Worm (Caenorhabditis elegans): Measurements from ENCODE around the gene T06E8.8.
"Not testable (repeated sequence)": the region's sequence is repeated elsewhere in the genome, so short reads cannot be mapped to it uniquely, and the experiment has no call there.

Gene T06E8.8

ce11 chrV:10049192-10049816 is 5.8 kb downstream of the T06E8.8 start:
- TF ChIP-seq nhr-19 (GFP tag; conservative IDR thresholded peaks at IDR 0.05) (peak; percentile 42), isw-1 (GFP tag; IDR thresholded peaks at IDR 0.05) (peak; percentile 12; the same call in 1 of the 2 replicates), efl-1 (GFP tag; optimal IDR thresholded peaks at IDR 0.05 in 1 of 2) (peak in 1 of 2 experiments; percentile 78), grh-1 (GFP tag; IDR thresholded peaks at IDR 0.05) (peak; percentile 74)
- TF ChIP-seq efl-1 (optimal IDR thresholded peaks at IDR 0.05) = not testable (repeated sequence)

DNA sequence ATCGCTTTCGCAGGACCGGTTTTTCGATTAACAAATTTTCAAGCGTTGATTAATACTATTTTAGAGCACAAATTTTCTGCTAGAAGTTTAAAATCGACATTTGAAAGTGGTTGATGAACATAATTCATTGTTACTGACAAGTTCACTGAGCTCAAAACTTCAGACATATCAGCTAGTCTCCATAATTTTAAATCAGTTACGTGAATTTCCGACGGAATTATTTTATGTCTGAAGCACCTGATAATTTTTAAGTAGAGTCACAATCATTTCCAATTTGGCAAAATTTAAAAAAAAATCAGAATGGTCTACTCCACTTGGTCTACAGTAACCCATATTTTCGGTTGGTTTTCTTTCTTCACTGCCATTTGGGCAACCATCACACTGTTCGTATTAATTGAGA is 8.3 kb downstream of the T06E8.8 start, which contains the start of gene str-118:
TSS of gene str-118 (plus strand) at position 301 of the 400 bp plus-strand sequence.
- TF ChIP-seq tbx-2 (tag; optimal IDR thresholded peaks at IDR 0.05) (no peak), sptf-1 (tag; optimal IDR thresholded peaks at IDR 0.05) (no peak), lin-39 (tag; optimal IDR thresholded peaks at IDR 0.05) (no peak), irx-1 (tag; optimal IDR thresholded peaks at IDR 0.05) (no peak), nhr-12 (tag; optimal IDR thresholded peaks at IDR 0.05) (no peak), F16B12.6 (tag; optimal IDR thresholded peaks at IDR 0.05) (no peak), egl-27 (tag; optimal IDR thresholded peaks at IDR 0.05) (no peak), nhr-71 (tag; optimal IDR thresholded peaks at IDR 0.05) (no peak), elt-3 (tag; optimal IDR thresholded peaks at IDR 0.05) (no peak), sox-4 (tag; optimal IDR thresholded peaks at IDR 0.05) (no peak), ceh-8 (GFP tag; optimal IDR thresholded peaks at IDR 0.05) (no peak), unc-86 (tag; optimal IDR thresholded peaks at IDR 0.05) (no peak), nhr-76 (tag; optimal IDR thresholded peaks at IDR 0.05) (no peak), zag-1 (tag; optimal IDR thresholded peaks at IDR 0.05) (no peak), hpl-2 (GFP tag; optimal IDR thresholded peaks at IDR 0.05) (no peak), efl-1 (optimal IDR thresholded peaks at IDR 0.05) (no peak), efl-1 (GFP tag; optimal IDR thresholded peaks at IDR 0.05 in 1 of 2) (no peak), ets-5 (GFP tag; IDR thresholded peaks at IDR 0.05) (no peak), pag-3 (tag; optimal IDR thresholded peaks at IDR 0.05; ENCODE audit: borderline replicate concordance, insufficient read depth) (no peak), nhr-77 (tag; optimal IDR thresholded peaks at IDR 0.05) (no peak), mdl-1 (tag; optimal IDR thresholded peaks at IDR 0.05) (no peak)

ce11 chrV:10054872-10055271 is 11.3 kb downstream of the T06E8.8 start, which contains the start of gene yif-1:
Gene yif-1 (minus strand): TSS chrV:10054913.
- TF ChIP-seq grh-1 (GFP tag; IDR thresholded peaks at IDR 0.05) = no peak
- TF ChIP-seq egl-27 (tag; optimal IDR thresholded peaks at IDR 0.05) = no peak
- no peak for TF ChIP-seq fkh-10 (GFP tag; optimal IDR thresholded peaks at IDR 0.05)
- no peak for TF ChIP-seq tlp-1 (tag; optimal IDR thresholded peaks at IDR 0.05)
- TF ChIP-seq mdl-1 (tag; optimal IDR thresholded peaks at IDR 0.05) = no peak
- TF ChIP-seq nhr-47 (tag; optimal IDR thresholded peaks at IDR 0.05) = no peak
- no peak for TF ChIP-seq elt-3 (tag; optimal IDR thresholded peaks at IDR 0.05)
- no peak for TF ChIP-seq jun-1 (tag; optimal IDR thresholded peaks at IDR 0.05)
- TF ChIP-seq ztf-11 (tag; optimal IDR thresholded peaks at IDR 0.05) = no peak
- no peak for TF ChIP-seq lin-15B (tag; optimal IDR thresholded peaks at IDR 0.05)
- no peak for TF ChIP-seq hpl-2 (GFP tag; optimal IDR thresholded peaks at IDR 0.05)
- no peak for TF ChIP-seq aly-2 (tag; optimal IDR thresholded peaks at IDR 0.05)
- no peak for TF ChIP-seq sup-37 (GFP tag; optimal IDR thresholded peaks at IDR 0.05)
- TF ChIP-seq tbx-2 (tag; optimal IDR thresholded peaks at IDR 0.05) = no peak
- TF ChIP-seq unc-62 (GFP tag; optimal IDR thresholded peaks at IDR 0.05) = no peak
- peak; percentile 11 for TF ChIP-seq skn-1 (tag; optimal IDR thresholded peaks at IDR 0.05)
- TF ChIP-seq vab-15 (tag; optimal IDR thresholded peaks at IDR 0.05) = no peak
- TF ChIP-seq lin-13 (GFP tag; optimal IDR thresholded peaks at IDR 0.05) = no peak
- TF ChIP-seq ceh-82 (tag; optimal IDR thresholded peaks at IDR 0.05) = no peak
- TF ChIP-seq nhr-11 (tag; optimal IDR thresholded peaks at IDR 0.05) = no peak
- TF ChIP-seq dpl-1 (GFP tag; optimal IDR thresholded peaks at IDR 0.05) = peak in 2 of 3 experiments; percentile 30 to 54
- TF ChIP-seq lin-14 (GFP tag; optimal IDR thresholded peaks at IDR 0.05) = peak; percentile 15
- no peak for TF ChIP-seq mab-9 (GFP tag; IDR thresholded peaks at IDR 0.05)
- no peak for TF ChIP-seq aha-1 (tag; optimal IDR thresholded peaks at IDR 0.05)
- no peak for TF ChIP-seq unc-98 (GFP tag; IDR thresholded peaks at IDR 0.05)
- no peak for TF ChIP-seq ceh-8 (GFP tag; optimal IDR thresholded peaks at IDR 0.05)
- TF ChIP-seq ama-1 (optimal IDR thresholded peaks at IDR 0.05) = no peak
- TF ChIP-seq nhr-28 (tag; optimal IDR thresholded peaks at IDR 0.05) = no peak
- peak; percentile 58 for TF ChIP-seq mep-1 (tag; optimal IDR thresholded peaks at IDR 0.05)
- TF ChIP-seq snu-23 (GFP tag; optimal IDR thresholded peaks at IDR 0.05) = peak; percentile 24
- TF ChIP-seq nhr-77 (tag; optimal IDR thresholded peaks at IDR 0.05) = no peak
- no peak for TF ChIP-seq pax-3 (tag; optimal IDR thresholded peaks at IDR 0.05)
- peak; percentile 58 to 93 for TF ChIP-seq lsy-2 (tag; optimal IDR thresholded peaks at IDR 0.05)
- TF ChIP-seq nhr-71 (tag; optimal IDR thresholded peaks at IDR 0.05) = peak; percentile 43
